Worm (Caenorhabditis elegans) whole organism, L3 larva: ENCODE data around the gene atln-2.
A peak's percentile ranks its signal among the peaks of the same experiment; 100 is the strongest.

ENCODE experiments used
- ZK546.5 ChIP-seq: sonication (generic microtip); optimal IDR thresholded peaks from 2 replicates; lab custom pipeline; 2017; ENCODE audit warnings: missing biosample characterization, missing genetic modification characterization
- ama-1 ChIP-seq: fragments of 150-350 bp; optimal IDR thresholded peaks from 2 replicates; lab custom pipeline; 2018
- ceh-16 ChIP-seq: sonication (generic microtip); optimal IDR thresholded peaks from 2 replicates; lab custom pipeline; 2017; ENCODE audit warnings: missing biosample characterization, missing genetic modification characterization
- ceh-28 ChIP-seq: fragments of 150-350 bp; optimal IDR thresholded peaks from 2 replicates; lab custom pipeline; 2014; ENCODE audit warnings: missing biosample characterization, missing genetic modification reagents, missing genetic modification characterization
- ceh-9 ChIP-seq: sonication (generic microtip); optimal IDR thresholded peaks from 2 replicates; lab custom pipeline; 2018; ENCODE audit warnings: missing biosample characterization, missing genetic modification characterization
- daf-12 ChIP-seq: fragments of 150-350 bp; optimal IDR thresholded peaks from 2 replicates; lab custom pipeline; 2014; ENCODE audit warnings: missing biosample characterization, missing genetic modification reagents, missing genetic modification characterization
- egl-27 ChIP-seq: sonication (generic microtip); optimal IDR thresholded peaks from 4 replicates; lab custom pipeline; 2017; ENCODE audit warnings: missing biosample characterization, missing genetic modification reagents, missing genetic modification characterization
- egl-5 ChIP-seq: fragments of 150-350 bp; optimal IDR thresholded peaks from 2 replicates; lab custom pipeline; 2017; ENCODE audit warnings: missing biosample characterization, missing genetic modification reagents, missing genetic modification characterization, inconsistent platforms
- elt-1 ChIP-seq: fragments of 150-350 bp; optimal IDR thresholded peaks from 2 replicates; lab custom pipeline; 2014; ENCODE audit warnings: missing biosample characterization, missing genetic modification characterization
- elt-3 ChIP-seq, 3 experiments: fragments of 150-350 bp in 1 of 3; sonication (generic microtip) in 2 of 3; optimal IDR thresholded peaks; 2 replicates in 2 of 3; 4 replicates in 1 of 3; lab custom pipeline; 2014 to 2017; ENCODE audit warnings: missing biosample characterization in 3 of 3, missing genetic modification characterization in 3 of 3
- eor-1 ChIP-seq, 2 experiments: fragments of 150-350 bp; optimal IDR thresholded peaks; 2 replicates each; lab custom pipeline; 2014 to 2018; ENCODE audit warnings: missing biosample characterization in 2 of 2, missing genetic modification characterization in 2 of 2
- fkh-10 ChIP-seq: sonication (generic microtip); optimal IDR thresholded peaks from 2 replicates; lab custom pipeline; 2017; ENCODE audit warnings: missing biosample characterization, missing genetic modification reagents, missing genetic modification characterization
- fos-1 ChIP-seq: fragments of 150-350 bp; optimal IDR thresholded peaks from 2 replicates; lab custom pipeline; 2014; ENCODE audit warnings: missing biosample characterization, missing genetic modification characterization
- hmg-11 ChIP-seq: sonication (generic microtip); optimal IDR thresholded peaks from 2 replicates; lab custom pipeline; 2016; ENCODE audit warnings: missing genetic modification characterization, missing compliant biosample characterization
- jun-1 ChIP-seq: fragments of 150-350 bp; optimal IDR thresholded peaks from 2 replicates; lab custom pipeline; 2014; ENCODE audit warnings: missing biosample characterization, missing genetic modification reagents, missing genetic modification characterization
- lin-39 ChIP-seq: fragments of 150-350 bp; optimal IDR thresholded peaks from 2 replicates; lab custom pipeline; 2018; ENCODE audit warnings: missing biosample characterization, missing genetic modification reagents, missing genetic modification characterization
- lsy-12 ChIP-seq: sonication (generic microtip); optimal IDR thresholded peaks from 2 replicates; lab custom pipeline; 2016; ENCODE audit warnings: mild to moderate bottlenecking, missing genetic modification characterization, missing compliant biosample characterization
- mdl-1 ChIP-seq: fragments of 150-350 bp; optimal IDR thresholded peaks from 2 replicates; lab custom pipeline; 2014; ENCODE audit warnings: missing biosample characterization, missing genetic modification characterization
- mml-1 ChIP-seq: fragments of 150-350 bp; sonication (generic microtip); optimal IDR thresholded peaks from 3 replicates; lab custom pipeline; 2014; ENCODE audit warnings: missing biosample characterization, missing genetic modification characterization
- nfya-1 ChIP-seq: sonication (generic microtip); optimal IDR thresholded peaks from 2 replicates; lab custom pipeline; 2017; ENCODE audit warnings: missing genetic modification characterization, mild to moderate bottlenecking, missing compliant biosample characterization, antibody characterized with exemption, moderate library complexity; ENCODE audit not compliant: insufficient read depth
- nhr-11 ChIP-seq: fragments of 150-350 bp; optimal IDR thresholded peaks from 2 replicates; lab custom pipeline; 2014; ENCODE audit warnings: missing biosample characterization, missing genetic modification characterization
- nhr-12 ChIP-seq: fragments of 150-350 bp; optimal IDR thresholded peaks from 2 replicates; lab custom pipeline; 2014; ENCODE audit warnings: missing biosample characterization, missing genetic modification characterization
- nhr-23 ChIP-seq: fragments of 150-350 bp; optimal IDR thresholded peaks from 2 replicates; lab custom pipeline; 2014; ENCODE audit warnings: missing biosample characterization, missing genetic modification reagents, missing genetic modification characterization
- nhr-25 ChIP-seq: sonication (generic microtip); optimal IDR thresholded peaks from 2 replicates; lab custom pipeline; 2017; ENCODE audit warnings: missing biosample characterization, missing genetic modification characterization
- nhr-28 ChIP-seq: fragments of 150-350 bp; optimal IDR thresholded peaks from 2 replicates; lab custom pipeline; 2014; ENCODE audit warnings: missing biosample characterization, missing genetic modification characterization
- nhr-67 ChIP-seq: fragments of 150-350 bp; optimal IDR thresholded peaks from 2 replicates; lab custom pipeline; 2014; ENCODE audit warnings: missing biosample characterization, missing genetic modification characterization
- nhr-76 ChIP-seq: fragments of 150-350 bp; sonication (generic microtip); optimal IDR thresholded peaks from 5 replicates; lab custom pipeline; 2014; ENCODE audit warnings: missing biosample characterization, missing genetic modification characterization
- nhr-77 ChIP-seq: fragments of 150-350 bp; optimal IDR thresholded peaks from 2 replicates; lab custom pipeline; 2014; ENCODE audit warnings: missing biosample characterization, missing genetic modification characterization
- pha-4 ChIP-seq: fragments of 150-350 bp; optimal IDR thresholded peaks from 2 replicates; lab custom pipeline; 2014; ENCODE audit warnings: missing biosample characterization, missing genetic modification reagents, missing genetic modification characterization
- pqm-1 ChIP-seq: fragments of 150-350 bp; optimal IDR thresholded peaks from 2 replicates; lab custom pipeline; 2017; ENCODE audit warnings: missing biosample characterization, missing genetic modification characterization, inconsistent platforms
- sea-2 ChIP-seq: fragments of 150-350 bp; sonication (generic microtip); optimal IDR thresholded peaks from 4 replicates; lab custom pipeline; 2014; ENCODE audit warnings: missing biosample characterization, missing genetic modification reagents, missing genetic modification characterization
- skn-1 ChIP-seq: fragments of 150-350 bp; optimal IDR thresholded peaks from 2 replicates; lab custom pipeline; 2014; ENCODE audit warnings: missing biosample characterization, missing genetic modification characterization
- tbx-2 ChIP-seq: sonication (generic microtip); optimal IDR thresholded peaks from 2 replicates; lab custom pipeline; 2016; ENCODE audit warnings: mild to moderate bottlenecking, missing genetic modification characterization, missing compliant biosample characterization
- unc-39 ChIP-seq: sonication (generic microtip); optimal IDR thresholded peaks from 4 replicates; lab custom pipeline; 2017; ENCODE audit warnings: missing biosample characterization, missing genetic modification characterization
- unc-62 ChIP-seq: fragments of 150-350 bp; sonication (generic microtip); optimal IDR thresholded peaks from 4 replicates; lab custom pipeline; 2014; ENCODE audit warnings: missing biosample characterization, missing genetic modification reagents, missing genetic modification characterization
- zag-1 ChIP-seq: fragments of 150-350 bp; optimal IDR thresholded peaks from 2 replicates; lab custom pipeline; 2014; ENCODE audit warnings: missing biosample characterization, missing genetic modification characterization
- ztf-11 ChIP-seq: fragments of 150-350 bp; optimal IDR thresholded peaks from 2 replicates; lab custom pipeline; 2014; ENCODE audit warnings: missing biosample characterization, missing genetic modification characterization

atln-2 gene

DNA sequence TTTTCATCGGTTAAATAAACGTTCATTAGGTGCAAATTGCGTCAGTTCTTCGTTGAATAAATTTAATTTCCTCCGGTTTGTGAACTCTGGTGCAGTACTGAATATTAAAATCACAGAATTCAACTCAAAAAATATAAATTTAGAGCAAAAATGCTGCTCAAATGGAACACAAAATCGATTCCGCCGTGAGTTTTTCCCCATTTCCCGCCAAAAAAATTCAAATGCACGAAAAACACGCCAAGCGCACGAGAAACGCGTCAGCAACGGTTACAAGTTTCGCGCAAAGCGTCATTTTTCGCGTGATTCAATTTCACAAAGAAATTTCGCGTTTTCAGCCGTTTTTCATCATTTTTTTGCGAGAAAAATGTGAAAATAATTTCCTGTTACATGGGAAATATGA, 58.1 kb downstream of the atln-2 start, which contains the start of gene hrpu-1 (continued):
- TF ChIP-seq lsy-12 (tag; lab: Kevin White, UChicago) = peak; percentile 16
- TF ChIP-seq nhr-23 (tag; lab: Kevin White, UChicago) = peak; percentile 63
- no peak for TF ChIP-seq nhr-67
- TF ChIP-seq unc-39 (tag; lab: Kevin White, UChicago) = no peak
- peak; percentile 68 for TF ChIP-seq hmg-11 (tag; lab: Kevin White, UChicago)
- TF ChIP-seq lin-39 (tag; lab: Kevin White, UChicago) = peak; percentile 59
- peak; percentile 51 for TF ChIP-seq ceh-28 (tag; lab: Kevin White, UChicago)
- no peak for TF ChIP-seq elt-3 (tag; optimal IDR thresholded peaks at IDR 0.05; lab: Kevin White, UChicago)
- no peak for TF ChIP-seq nhr-11 (tag; lab: Kevin White, UChicago)
- peak; percentile 79 for TF ChIP-seq jun-1 (tag; lab: Kevin White, UChicago)
- peak; percentile 69 for TF ChIP-seq nhr-25
- TF ChIP-seq unc-62 = no peak
- no peak for TF ChIP-seq zag-1 (tag; lab: Kevin White, UChicago)
- no peak for TF ChIP-seq ztf-11 (tag; lab: Kevin White, UChicago)
- no peak for TF ChIP-seq eor-1 (tag; optimal IDR thresholded peaks at IDR 0.05; lab: Kevin White, UChicago)
- TF ChIP-seq nhr-77 (tag; lab: Kevin White, UChicago) = peak; percentile 73
- TF ChIP-seq pqm-1 = peak; percentile 35
- TF ChIP-seq, all 47 proteins: peak for 21

DNA sequence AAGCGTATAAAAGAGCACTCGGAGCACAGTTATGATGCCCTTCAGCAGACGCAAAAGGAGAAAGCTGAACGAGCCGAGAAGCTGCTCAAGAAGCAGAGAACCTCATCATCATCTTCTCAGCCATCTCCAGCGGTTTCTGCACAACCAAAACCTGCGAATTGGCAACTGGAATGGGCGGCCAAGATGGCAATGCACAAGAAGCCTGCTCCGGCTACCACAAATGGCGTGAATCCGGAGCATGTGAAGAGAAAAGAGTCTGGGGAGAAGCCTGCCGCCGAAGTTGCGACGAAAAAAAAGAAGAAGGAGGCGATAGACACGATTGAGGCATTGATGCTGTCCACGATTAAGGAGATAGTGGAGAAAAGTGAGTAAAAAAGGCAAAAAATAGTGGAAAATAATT, 59.7 kb downstream of the atln-2 start:
- TF ChIP-seq jun-1 (tag; lab: Kevin White, UChicago) (no peak), ceh-16 (tag; lab: Kevin White, UChicago) (no peak), nhr-12 (tag; lab: Kevin White, UChicago) (no peak), ztf-11 (tag; lab: Kevin White, UChicago) (no peak), nhr-28 (tag; lab: Kevin White, UChicago) (no peak), skn-1 (tag; lab: Kevin White, UChicago) (no peak), hmg-11 (tag; lab: Kevin White, UChicago) (no peak), egl-27 (no peak), fos-1 (tag; lab: Kevin White, UChicago) (no peak), ama-1 (lab: Kevin White, UChicago) (no peak), elt-1 (tag; lab: Kevin White, UChicago) (no peak), sea-2 (GFP tag; lab: Kevin White, UChicago) (no peak), ZK546.5 (no peak), nhr-23 (tag; lab: Kevin White, UChicago) (no peak), nhr-76 (no peak), zag-1 (tag; lab: Kevin White, UChicago) (no peak), mdl-1 (tag; lab: Kevin White, UChicago) (no peak), nhr-11 (tag; lab: Kevin White, UChicago) (no peak), nfya-1 (no peak), mml-1 (tag; lab: Kevin White, UChicago) (no peak)

DNA sequence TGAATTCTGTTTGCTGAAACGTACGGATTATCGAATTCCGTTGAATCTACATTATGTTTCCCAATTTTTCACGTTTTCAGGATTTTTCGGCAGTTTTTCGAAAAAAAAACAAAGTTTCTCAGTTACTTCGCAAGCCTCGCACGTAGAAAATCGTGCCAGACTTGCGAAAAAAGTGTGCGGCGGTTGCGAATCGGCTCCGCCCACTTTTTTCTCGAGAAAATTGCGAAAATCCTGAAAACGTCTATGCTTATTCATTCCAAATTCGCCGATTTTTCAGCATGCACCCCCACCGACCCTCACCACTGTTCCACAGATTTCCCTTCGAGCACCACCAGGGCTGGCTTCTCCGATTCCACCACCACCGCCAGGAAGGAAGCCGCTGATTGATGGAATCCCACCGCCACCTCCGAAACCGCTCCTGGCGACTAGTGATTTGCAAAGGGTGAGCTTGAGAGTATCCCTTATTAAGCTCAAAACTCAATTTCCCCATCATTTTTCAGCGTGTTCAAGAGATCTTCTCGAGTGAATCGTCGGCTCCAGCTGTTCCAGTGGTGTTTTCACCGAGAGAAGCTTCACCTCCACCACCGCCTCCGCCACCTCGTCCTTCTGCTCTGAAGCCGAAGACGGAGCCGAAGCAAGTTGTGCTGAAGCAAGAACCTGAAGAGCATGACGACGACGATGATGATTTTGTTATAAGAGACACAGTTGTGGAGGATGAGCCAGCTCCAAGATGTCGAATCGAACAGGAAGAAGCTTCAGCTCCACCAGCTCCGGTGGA, 60.9 kb downstream of the atln-2 start:
- no peak for TF ChIP-seq unc-39 (tag; lab: Kevin White, UChicago)
- TF ChIP-seq tbx-2 (tag; lab: Kevin White, UChicago) = no peak
- no peak for TF ChIP-seq fkh-10 (GFP tag; lab: Kevin White, UChicago)
- TF ChIP-seq ceh-9 = no peak
- no peak for TF ChIP-seq pha-4
- no peak for TF ChIP-seq zag-1 (tag; lab: Kevin White, UChicago)
- no peak for TF ChIP-seq nhr-11 (tag; lab: Kevin White, UChicago)
- TF ChIP-seq egl-5 = no peak
- no peak for TF ChIP-seq sea-2 (GFP tag; lab: Kevin White, UChicago)
- no peak for TF ChIP-seq ceh-28 (tag; lab: Kevin White, UChicago)
- no peak for TF ChIP-seq daf-12 (tag; lab: Kevin White, UChicago)
- TF ChIP-seq elt-3 (tag; optimal IDR thresholded peaks at IDR 0.05; lab: Kevin White, UChicago) = no peak
- TF ChIP-seq unc-62 = no peak
- no peak for TF ChIP-seq eor-1 (tag; optimal IDR thresholded peaks at IDR 0.05; lab: Kevin White, UChicago)
- TF ChIP-seq skn-1 (tag; lab: Kevin White, UChicago) = no peak
- no peak for TF ChIP-seq egl-27
